Worm (Caenorhabditis elegans) whole organism, young adult: ENCODE results near the gene T12B5.14.
A peak's percentile ranks its signal among the peaks of the same experiment; 100 is the strongest.

Experiments
- D2030.7 ChIP-seq: fragments of 200-800 bp; sonication (Bioruptor generic); IDR thresholded peaks from 2 replicates; pipeline ENCODE4 v1.3.6; 2022; ENCODE audit warnings: missing genetic modification reagents, missing genetic modification characterization, missing compliant biosample characterization
- K12H6.12 ChIP-seq: fragments of 200-800 bp; sonication (Bioruptor generic); optimal IDR thresholded peaks from 2 replicates; lab custom pipeline; 2018; ENCODE audit warnings: mild to moderate bottlenecking, missing genetic modification characterization, missing compliant biosample characterization
- T07F8.4 ChIP-seq: sonication (generic microtip); optimal IDR thresholded peaks from 2 replicates; lab custom pipeline; 2016; ENCODE audit warnings: mild to moderate bottlenecking, missing genetic modification characterization, moderate library complexity, missing compliant biosample characterization
- athp-1 ChIP-seq: sonication (generic microtip); optimal IDR thresholded peaks from 2 replicates; lab custom pipeline; 2017; ENCODE audit warnings: mild to moderate bottlenecking, missing genetic modification characterization, missing compliant biosample characterization
- cebp-1 ChIP-seq, 2 experiments: fragments of 200-800 bp in 1 of 2; sonication (Bioruptor generic) in 1 of 2; sonication (generic microtip) in 1 of 2; IDR thresholded peaks in 1 of 2; optimal IDR thresholded peaks in 1 of 2; 2 replicates each; pipeline versions ENCODE4 v1.3.6 to Lab custom; 2017 to 2022; ENCODE audit warnings: missing compliant biosample characterization in 2 of 2, missing genetic modification characterization in 2 of 2, mild to moderate bottlenecking in 1 of 2, missing genetic modification reagents in 1 of 2, moderate library complexity in 1 of 2
- chd-7 ChIP-seq: sonication (generic microtip); optimal IDR thresholded peaks from 2 replicates; lab custom pipeline; 2016; ENCODE audit warnings: mild to moderate bottlenecking, missing genetic modification characterization, moderate library complexity, missing compliant biosample characterization
- dox-1 ChIP-seq: fragments of 200-800 bp; sonication (Bioruptor generic); IDR thresholded peaks from 2 replicates; pipeline ENCODE4 v1.3.6; 2022; ENCODE audit warnings: missing genetic modification reagents, missing genetic modification characterization, missing compliant biosample characterization
- ets-4 ChIP-seq: fragments of 200-800 bp; sonication (Bioruptor generic); optimal IDR thresholded peaks from 2 replicates; lab custom pipeline; 2018; ENCODE audit warnings: mild to moderate bottlenecking, missing genetic modification characterization, missing compliant biosample characterization
- mes-4 ChIP-seq: sonication (generic microtip); optimal IDR thresholded peaks from 2 replicates; lab custom pipeline; 2016; ENCODE audit warnings: missing genotype, missing genetic modification characterization, missing compliant biosample characterization
- nhr-90 ChIP-seq: sonication (generic microtip); optimal IDR thresholded peaks from 2 replicates; lab custom pipeline; 2016; ENCODE audit warnings: missing genotype, mild to moderate bottlenecking, missing genetic modification characterization, missing compliant biosample characterization
- tbp1 ChIP-seq: fragments of 200-800 bp; sonication (Bioruptor generic); optimal IDR thresholded peaks from 2 replicates; lab custom pipeline; 2018; ENCODE audit warnings: mild to moderate bottlenecking, missing genetic modification characterization, missing compliant biosample characterization

Gene T12B5.14

ce11 chrIII:1002510-1002909 is 47.8 kb downstream of the T12B5.14 start, which contains the start of gene clec-150 (continued):
- TF ChIP-seq K12H6.12 (tag; lab: Kevin White, UChicago) (no peak), dox-1 (GFP tag; lab: Robert Waterston, UW) (no peak; the same call in 1 of the 2 replicates), tbp1 (peak; percentile 1), T07F8.4 (tag; lab: Kevin White, UChicago) (no peak), ets-4 (GFP tag; lab: Kevin White, UChicago) (peak; percentile 22), cebp-1 (GFP tag; IDR thresholded peaks at IDR 0.05; lab: Robert Waterston, UW) (no peak), cebp-1 (tag; optimal IDR thresholded peaks at IDR 0.05; lab: Kevin White, UChicago) (peak; percentile 18), D2030.7 (GFP tag; lab: Robert Waterston, UW) (no peak), nhr-90 (peak; percentile 22)

- TF ChIP-seq chd-7 (tag; lab: Kevin White, UChicago) (no peak), cebp-1 (GFP tag; IDR thresholded peaks at IDR 0.05; lab: Robert Waterston, UW) (peak; percentile 57; the same call in 1 of the 2 replicates), cebp-1 (tag; optimal IDR thresholded peaks at IDR 0.05; lab: Kevin White, UChicago) (peak; percentile 92), athp-1 (tag; lab: Kevin White, UChicago) (no peak), mes-4 (no peak)
These were observed 49.8 kb downstream of the T12B5.14 start for ce11 chrIII:1004464-1004863.
